Worm (Caenorhabditis elegans) whole organism, L3 larva: ENCODE data around the gene srbc-45.

ENCODE experiments used
- ceh-16 ChIP-seq: sonication (generic microtip); optimal IDR thresholded peaks from 2 replicates; lab custom pipeline; 2017; ENCODE audit warnings: missing biosample characterization, missing genetic modification characterization
- eor-1 ChIP-seq, 2 experiments: fragments of 150-350 bp; optimal IDR thresholded peaks; 2 replicates each; lab custom pipeline; 2014 to 2018; ENCODE audit warnings: missing biosample characterization in 2 of 2, missing genetic modification characterization in 2 of 2
- lin-15B ChIP-seq: fragments of 150-350 bp; optimal IDR thresholded peaks from 2 replicates; lab custom pipeline; 2014; ENCODE audit warnings: missing biosample characterization, missing genetic modification characterization
- mdl-1 ChIP-seq: fragments of 150-350 bp; optimal IDR thresholded peaks from 2 replicates; lab custom pipeline; 2014; ENCODE audit warnings: missing biosample characterization, missing genetic modification characterization
- ztf-11 ChIP-seq: fragments of 150-350 bp; optimal IDR thresholded peaks from 2 replicates; lab custom pipeline; 2014; ENCODE audit warnings: missing biosample characterization, missing genetic modification characterization

DNA sequence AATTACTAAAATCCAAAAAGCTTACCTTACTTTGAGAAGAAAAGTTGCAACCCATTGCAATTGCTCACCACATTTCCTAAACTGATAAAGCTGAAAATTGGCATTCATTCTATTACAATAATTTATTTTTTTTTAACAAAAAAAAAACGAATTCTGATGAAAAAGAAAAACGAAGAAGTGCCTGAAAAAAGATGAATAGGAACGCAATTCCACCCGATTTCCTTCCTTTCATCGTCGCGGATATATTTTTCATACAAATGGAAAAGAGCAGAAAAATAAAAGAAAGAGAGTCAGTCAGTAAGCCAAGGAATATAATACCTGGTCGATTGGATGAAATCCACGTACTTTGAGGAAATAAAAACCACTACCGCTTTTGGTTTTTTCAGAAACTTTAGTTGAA, 48.5 kb upstream of the srbc-45 start, which contains the start of gene gpa-13:
- TF ChIP-seq lin-15B: no peak
- TF ChIP-seq eor-1 (tag; optimal IDR thresholded peaks at IDR 0.05; lab: Kevin White, UChicago): no peak
- no peak for TF ChIP-seq ceh-16 (tag; lab: Kevin White, UChicago)
- TF ChIP-seq mdl-1 (tag; lab: Kevin White, UChicago): no peak
- TF ChIP-seq ztf-11 (tag; lab: Kevin White, UChicago): no peak
